Comparison of ENCODE assay signal across 1 fruit fly cellular context in genomic region chr3L:7359827-7360323, dm6.
A peak's percentile ranks its signal among the peaks of the same experiment; 100 is the strongest.
TF ChIP-seq lines count a peak whose summit lies in the region.

pst (minus strand) TSS chr3L:7360263.

TF ChIP-seq in whole organism, embryonic, 481 proteins besides CTCF, POLR2A, EP300 and RAD21 (continued from another document):
- TF ChIP-seq CG12236 (GFP tag; optimal IDR thresholded peaks at IDR 0.05; lab: Kevin White, UChicago) (no peak), Gsc (GFP tag; IDR thresholded peaks at IDR 0.05; lab: Robert Waterston, UW) (no peak), p53 (GFP tag; optimal IDR thresholded peaks at IDR 0.05; lab: Kevin White, UChicago) (no peak), eve (GFP tag; optimal IDR thresholded peaks at IDR 0.05; lab: Kevin White, UChicago) (no peak), Stat92E (GFP tag; optimal IDR thresholded peaks at IDR 0.05; lab: Kevin White, UChicago) (no peak), NK7.1 (GFP tag; optimal IDR thresholded peaks at IDR 0.05; lab: Kevin White, UChicago) (no peak), Nf-YC (tag; optimal IDR thresholded peaks at IDR 0.05; lab: Kevin White, UChicago) (no peak), CoRest (tag; optimal IDR thresholded peaks at IDR 0.05; lab: Kevin White, UChicago) (peak; percentile 67), vnd (GFP tag; IDR thresholded peaks at IDR 0.05; lab: Robert Waterston, UW; ENCODE audit: partially characterized antibody) (no peak), Dad (GFP tag; optimal IDR thresholded peaks at IDR 0.05; lab: Kevin White, UChicago) (no peak), vfl (GFP tag; optimal IDR thresholded peaks at IDR 0.05; lab: Kevin White, UChicago) (no peak), C15 (GFP tag; IDR thresholded peaks at IDR 0.05; lab: Robert Waterston, UW) (no peak), usp (GFP tag; optimal IDR thresholded peaks at IDR 0.05; lab: Kevin White, UChicago) (no peak)
TF ChIP-seq in whole organism, embryonic: peak in this region for 106.
